Worm (Caenorhabditis elegans): ENCODE measurements around the gene F49C5.10.

- TF ChIP-seq lin-11 (tag; optimal IDR thresholded peaks at IDR 0.05), result no peak
- no peak for TF ChIP-seq nhr-23 (tag; optimal IDR thresholded peaks at IDR 0.05)
- no peak for TF ChIP-seq ama-1 (optimal IDR thresholded peaks at IDR 0.05)
- TF ChIP-seq unc-62 (GFP tag; optimal IDR thresholded peaks at IDR 0.05), result no peak
These were observed 21.0 kb upstream of the F49C5.10 start, which contains the start of gene srx-118 for ce11 chrII:12525526-12525925.
